Worm (Caenorhabditis elegans): ENCODE results near the gene vit-2.
A peak's percentile ranks its signal among the peaks of the same experiment; 100 is the strongest.

vit-2 gene

DNA sequence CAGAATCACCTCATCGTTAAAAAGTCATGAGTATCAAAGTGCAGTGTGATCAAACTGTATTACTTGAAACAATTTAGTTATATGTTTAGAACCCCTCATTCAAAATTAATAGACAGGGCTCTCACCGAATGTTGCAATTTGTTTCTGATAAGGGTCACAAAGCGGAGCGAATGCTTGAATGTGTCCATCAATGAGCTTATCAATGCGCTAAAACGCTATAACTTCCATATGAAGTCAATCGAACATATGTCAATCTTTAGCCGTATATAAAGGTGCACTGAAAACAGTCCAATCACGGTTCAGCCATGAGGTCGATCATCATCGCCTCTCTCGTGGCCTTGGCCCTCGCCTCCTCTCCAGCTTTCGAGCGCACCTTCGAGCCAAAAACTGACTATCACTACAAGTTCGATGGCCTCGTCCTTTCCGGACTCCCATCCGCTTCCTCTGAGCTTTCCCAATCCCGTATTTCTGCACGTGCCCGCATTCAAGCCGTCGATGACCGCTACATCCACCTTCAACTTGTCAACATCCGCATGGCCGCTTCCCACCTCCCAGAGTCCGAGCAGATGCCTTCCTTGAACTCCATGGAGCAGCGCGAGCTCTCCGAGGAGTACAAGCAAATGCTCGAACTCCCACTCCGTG is at the start of gene vit-2:
Gene vit-2, plus strand, starts transcription at position 305 of the 642 bp plus-strand sequence.
- TF ChIP-seq ztf-23 (GFP tag; IDR thresholded peaks at IDR 0.05) (no peak), tab-1 (GFP tag; IDR thresholded peaks at IDR 0.05) (no peak), cog-1 (tag; optimal IDR thresholded peaks at IDR 0.05) (no peak), ztf-29 (GFP tag; IDR thresholded peaks at IDR 0.05) (no peak), ref-1 (GFP tag; conservative IDR thresholded peaks at IDR 0.05) (no peak), klf-2 (GFP tag; conservative IDR thresholded peaks at IDR 0.05) (no peak), T22C8.4 (GFP tag; IDR thresholded peaks at IDR 0.05) (no peak), med-1 (GFP tag; optimal IDR thresholded peaks at IDR 0.05; ENCODE audit: insufficient read depth) (no peak)

DNA sequence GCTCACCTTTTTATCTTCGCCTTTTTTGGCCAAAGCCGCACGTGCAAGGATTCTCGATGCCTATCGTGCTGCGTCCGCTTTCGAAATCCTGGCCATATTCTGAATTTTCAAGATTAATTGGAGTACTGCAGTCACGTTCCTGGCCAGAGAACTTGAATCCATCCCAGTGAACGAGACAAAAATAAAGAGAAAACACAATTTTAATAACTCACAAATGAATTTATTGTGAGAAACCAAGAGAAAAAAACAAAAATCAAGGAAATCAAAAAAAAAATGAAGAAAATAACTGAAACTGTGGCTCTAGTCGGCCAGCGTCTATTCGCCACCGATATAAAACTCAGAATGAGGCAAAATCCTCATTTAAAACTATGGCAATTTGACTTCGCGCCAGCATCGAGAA is 41.7 kb upstream of the vit-2 start, which contains the start of gene C24H10.4:
Gene C24H10.4, minus strand, starts transcription at position 101 of the 400 bp plus-strand sequence.
- TF ChIP-seq ztf-23 (GFP tag; IDR thresholded peaks at IDR 0.05) (no peak), cog-1 (tag; optimal IDR thresholded peaks at IDR 0.05) (no peak), tab-1 (GFP tag; IDR thresholded peaks at IDR 0.05) (no peak), ztf-29 (GFP tag; IDR thresholded peaks at IDR 0.05) (no peak), flt-1 (GFP tag; IDR thresholded peaks at IDR 0.05) (no peak), med-1 (GFP tag; optimal IDR thresholded peaks at IDR 0.05; ENCODE audit: insufficient read depth) (no peak), T22C8.4 (GFP tag; IDR thresholded peaks at IDR 0.05) (no peak), ref-1 (GFP tag; conservative IDR thresholded peaks at IDR 0.05) (no peak), klf-2 (GFP tag; conservative IDR thresholded peaks at IDR 0.05) (no peak)

DNA sequence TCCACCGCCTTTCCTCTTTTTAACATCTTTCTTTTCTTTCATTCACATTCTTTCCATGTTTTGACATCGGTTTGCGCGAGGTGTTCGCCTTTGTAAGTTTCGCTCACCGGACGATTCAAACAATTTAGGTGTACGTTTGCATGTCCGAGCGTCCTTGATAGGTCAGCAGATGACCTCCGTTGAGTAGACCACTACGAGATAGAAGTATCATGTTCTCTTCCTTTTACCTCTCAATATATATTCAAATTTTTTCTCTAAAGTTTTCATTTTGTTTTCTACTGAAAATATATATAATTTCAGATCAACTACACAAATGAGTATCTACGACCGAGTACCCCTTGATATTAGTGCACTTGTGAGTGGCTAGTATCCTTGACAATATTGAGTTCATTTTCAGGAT is 40.1 kb upstream of the vit-2 start, which contains the start of gene C24H10.3:
Gene C24H10.3, plus strand, starts transcription at position 301 of the 400 bp plus-strand sequence.
- no peak for TF ChIP-seq med-1 (GFP tag; optimal IDR thresholded peaks at IDR 0.05; ENCODE audit: insufficient read depth)
- TF ChIP-seq cog-1 (tag; optimal IDR thresholded peaks at IDR 0.05) = no peak
- TF ChIP-seq klf-2 (GFP tag; conservative IDR thresholded peaks at IDR 0.05) = no peak
- no peak for TF ChIP-seq tab-1 (GFP tag; IDR thresholded peaks at IDR 0.05)
- no peak for TF ChIP-seq flt-1 (GFP tag; IDR thresholded peaks at IDR 0.05)

DNA sequence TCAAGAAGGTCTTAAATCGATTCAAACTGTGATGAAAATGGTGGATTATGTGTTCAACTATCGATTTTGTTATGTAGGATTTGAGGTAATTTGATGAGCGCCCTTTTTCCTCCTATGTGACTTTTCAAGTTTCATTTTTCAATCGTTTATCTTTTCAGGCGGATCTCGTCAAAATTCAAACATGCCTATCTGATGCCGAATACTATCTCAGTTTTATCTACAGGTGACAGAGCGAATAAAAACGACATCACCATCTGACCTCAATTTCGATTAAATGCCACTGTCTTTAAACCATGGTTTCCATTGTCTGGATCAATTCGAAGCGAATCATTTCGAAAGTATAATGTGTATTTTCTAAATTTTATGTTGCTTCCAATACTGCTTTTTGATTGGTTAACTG is 39.1 kb upstream of the vit-2 start:
- TF ChIP-seq ztf-23 (GFP tag; IDR thresholded peaks at IDR 0.05) (no peak), flt-1 (GFP tag; IDR thresholded peaks at IDR 0.05) (no peak), tab-1 (GFP tag; IDR thresholded peaks at IDR 0.05) (no peak), med-1 (GFP tag; optimal IDR thresholded peaks at IDR 0.05; ENCODE audit: insufficient read depth) (no peak), klf-2 (GFP tag; conservative IDR thresholded peaks at IDR 0.05) (no peak), T22C8.4 (GFP tag; IDR thresholded peaks at IDR 0.05) (no peak), ztf-29 (GFP tag; IDR thresholded peaks at IDR 0.05) (no peak), ref-1 (GFP tag; conservative IDR thresholded peaks at IDR 0.05) (no peak), cog-1 (tag; optimal IDR thresholded peaks at IDR 0.05) (no peak)

DNA sequence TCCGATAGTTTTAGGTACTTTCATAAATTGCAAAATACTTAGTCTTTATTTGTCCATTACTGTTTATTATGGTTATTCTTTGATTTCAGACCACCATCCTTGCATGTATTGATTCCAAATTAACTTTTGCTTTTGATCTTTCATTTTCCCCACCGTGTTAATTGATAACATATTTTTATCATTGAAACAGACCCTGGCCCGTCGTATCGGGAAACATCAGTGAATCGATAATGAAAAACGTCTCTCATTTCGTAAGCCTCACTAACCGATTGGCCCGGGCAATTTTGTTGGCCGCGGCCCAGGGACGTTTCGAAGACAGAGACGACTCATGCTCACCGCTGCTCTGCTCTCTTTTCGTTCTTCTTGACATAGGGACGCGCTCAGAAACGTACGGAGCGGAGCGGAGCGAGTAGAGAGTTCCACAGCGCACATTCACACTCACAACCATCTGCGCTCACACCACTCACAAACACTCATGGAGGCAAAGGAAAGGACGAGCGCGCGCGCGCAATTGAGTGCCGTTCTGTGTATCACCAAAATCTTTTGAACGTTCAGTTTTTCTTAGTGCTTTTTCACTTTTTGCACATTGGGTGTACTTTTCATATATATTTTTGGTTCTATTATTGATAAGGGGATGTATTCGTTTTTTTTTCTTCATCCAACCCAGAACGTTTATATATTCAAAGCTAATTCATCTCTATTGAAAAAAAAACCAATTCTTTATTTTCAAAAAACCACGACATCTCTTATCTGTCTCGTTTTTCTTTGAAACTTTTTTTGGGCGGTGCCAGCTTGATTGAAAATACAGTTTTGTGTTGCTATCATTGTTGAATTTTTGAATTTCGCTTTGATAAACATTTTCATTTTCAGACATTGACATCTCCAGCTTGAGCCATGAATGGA is 36.8 kb upstream of the vit-2 start, which contains the start of gene C24H10.2:
Gene C24H10.2, plus strand, starts transcription at position 853 of the 903 bp plus-strand sequence.
- 0 out of 2 replicates have a peak, but pooled peaks have one; percentile 9 for TF ChIP-seq ztf-23 (GFP tag; IDR thresholded peaks at IDR 0.05)
- peak; percentile 58; the same call in 1 of the 2 replicates for TF ChIP-seq flt-1 (GFP tag; IDR thresholded peaks at IDR 0.05)
- TF ChIP-seq tab-1 (GFP tag; IDR thresholded peaks at IDR 0.05) = 0 out of 2 replicates have a peak, but pooled peaks have one; percentile 56
- TF ChIP-seq cog-1 (tag; optimal IDR thresholded peaks at IDR 0.05) = peak; percentile 7
- TF ChIP-seq klf-2 (GFP tag; conservative IDR thresholded peaks at IDR 0.05) = no peak
- no peak for TF ChIP-seq ztf-29 (GFP tag; IDR thresholded peaks at IDR 0.05)

DNA sequence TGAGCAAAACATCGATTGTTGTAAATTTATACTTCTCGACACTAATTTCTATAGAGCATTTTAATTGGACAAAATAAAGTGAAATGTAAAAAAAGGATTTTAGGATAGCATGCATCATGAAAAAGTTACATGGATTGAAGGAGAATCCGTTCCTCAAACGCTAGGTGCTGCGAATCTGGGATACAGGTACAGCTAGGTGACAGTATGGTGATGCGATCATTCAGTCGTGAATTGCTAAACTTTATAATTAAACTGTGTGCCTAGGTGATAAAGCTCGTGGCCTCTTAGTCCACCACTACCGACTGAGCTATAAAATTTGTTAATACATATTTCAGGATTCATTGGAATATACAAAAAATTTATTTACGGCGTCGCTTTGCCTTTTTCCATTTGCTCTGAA is 34.3 kb upstream of the vit-2 start:
- no peak for TF ChIP-seq tab-1 (GFP tag; IDR thresholded peaks at IDR 0.05)
- TF ChIP-seq klf-2 (GFP tag; conservative IDR thresholded peaks at IDR 0.05) = no peak
- no peak for TF ChIP-seq ztf-23 (GFP tag; IDR thresholded peaks at IDR 0.05)
- no peak for TF ChIP-seq cog-1 (tag; optimal IDR thresholded peaks at IDR 0.05)
- no peak for TF ChIP-seq flt-1 (GFP tag; IDR thresholded peaks at IDR 0.05)
- TF ChIP-seq T22C8.4 (GFP tag; IDR thresholded peaks at IDR 0.05) = no peak
- no peak for TF ChIP-seq ref-1 (GFP tag; conservative IDR thresholded peaks at IDR 0.05)
- TF ChIP-seq med-1 (GFP tag; optimal IDR thresholded peaks at IDR 0.05; ENCODE audit: insufficient read depth) = no peak
- no peak for TF ChIP-seq ztf-29 (GFP tag; IDR thresholded peaks at IDR 0.05)

DNA sequence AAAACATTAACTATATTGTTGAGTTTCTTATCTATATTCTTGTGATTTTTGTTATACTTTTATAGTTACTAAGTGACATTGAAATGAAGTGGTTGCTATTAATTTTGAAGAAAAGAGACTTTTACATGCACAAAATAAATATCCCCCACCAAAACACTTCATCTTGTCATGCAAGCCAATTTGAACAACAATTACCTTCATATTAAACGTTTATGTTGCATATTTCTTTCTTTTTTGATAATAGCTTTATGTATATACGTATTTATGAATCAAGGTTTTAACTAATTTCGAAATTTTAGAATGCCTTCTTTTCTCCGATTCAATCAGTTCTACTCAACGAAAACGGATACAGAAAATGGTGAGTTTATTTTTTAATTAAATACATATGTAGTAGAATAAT is 33.0 kb upstream of the vit-2 start, which contains the start of gene clc-7:
Gene clc-7, plus strand, starts transcription at position 301 of the 400 bp plus-strand sequence.
- TF ChIP-seq cog-1 (tag; optimal IDR thresholded peaks at IDR 0.05) = no peak
- TF ChIP-seq ztf-23 (GFP tag; IDR thresholded peaks at IDR 0.05) = no peak
- no peak for TF ChIP-seq klf-2 (GFP tag; conservative IDR thresholded peaks at IDR 0.05)
- no peak for TF ChIP-seq ref-1 (GFP tag; conservative IDR thresholded peaks at IDR 0.05)
- TF ChIP-seq tab-1 (GFP tag; IDR thresholded peaks at IDR 0.05) = no peak

DNA sequence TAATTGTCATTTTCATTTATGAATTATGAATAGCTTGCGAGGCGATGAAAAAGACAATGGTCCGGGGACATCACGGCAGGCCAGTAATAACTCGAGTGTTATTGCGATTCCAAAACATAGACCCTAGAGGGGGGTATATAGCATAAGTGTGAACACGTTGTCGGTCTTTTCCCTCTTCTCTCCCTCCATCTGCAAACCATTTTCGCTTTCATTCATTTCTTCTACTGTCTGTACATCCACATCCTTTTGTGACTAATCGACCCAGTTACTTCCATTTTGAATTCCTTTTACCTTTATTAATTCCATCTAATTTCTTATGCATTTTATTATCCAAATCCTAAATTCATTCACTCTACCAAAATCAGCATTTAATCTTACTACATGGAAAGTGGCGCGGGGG is 29.8 kb upstream of the vit-2 start:
- TF ChIP-seq T22C8.4 (GFP tag; IDR thresholded peaks at IDR 0.05) (no peak), flt-1 (GFP tag; IDR thresholded peaks at IDR 0.05) (no peak), cog-1 (tag; optimal IDR thresholded peaks at IDR 0.05) (peak; percentile 14), med-1 (GFP tag; optimal IDR thresholded peaks at IDR 0.05; ENCODE audit: insufficient read depth) (no peak), ztf-29 (GFP tag; IDR thresholded peaks at IDR 0.05) (no peak)

DNA sequence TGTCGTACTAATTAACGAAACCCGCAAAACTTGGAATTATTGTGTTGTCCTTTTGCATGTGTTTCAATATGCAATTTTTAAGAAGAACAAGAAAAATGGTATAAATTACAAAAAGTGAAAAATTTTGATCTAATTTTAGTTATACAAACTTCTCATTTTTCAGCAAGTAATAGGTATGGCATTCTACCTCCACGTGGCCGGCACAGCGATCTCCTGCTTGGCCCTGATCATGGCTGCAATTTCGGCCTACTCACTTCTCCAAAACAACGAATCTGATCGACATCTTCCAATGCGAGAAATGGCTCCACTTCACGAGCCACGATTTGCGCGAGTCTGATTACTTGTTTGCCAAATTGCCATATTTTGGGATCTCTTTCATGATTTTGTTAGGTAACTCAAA is 26.9 kb upstream of the vit-2 start:
- TF ChIP-seq klf-2 (GFP tag; conservative IDR thresholded peaks at IDR 0.05) = no peak

DNA sequence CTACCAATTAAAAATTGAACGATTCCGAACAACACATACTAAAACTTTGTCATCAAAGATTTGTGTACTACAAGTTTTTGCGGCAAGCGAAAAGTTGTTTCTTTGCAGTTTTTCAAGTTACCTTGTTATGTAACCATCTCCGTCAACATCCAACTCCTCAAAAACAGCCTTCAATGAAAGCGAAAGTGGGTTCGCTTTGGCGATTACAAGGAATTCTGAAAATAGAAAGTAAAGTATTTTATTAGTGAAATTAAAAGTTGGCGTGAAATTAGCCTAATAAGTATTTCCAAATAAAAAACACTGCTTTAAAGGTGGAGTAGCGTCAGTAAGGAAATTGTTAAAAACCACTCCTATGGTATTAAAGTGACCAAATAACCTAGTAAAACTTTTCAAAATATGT is 25.3 kb upstream of the vit-2 start:
- no peak for TF ChIP-seq ref-1 (GFP tag; conservative IDR thresholded peaks at IDR 0.05)
- TF ChIP-seq klf-2 (GFP tag; conservative IDR thresholded peaks at IDR 0.05) = no peak
- TF ChIP-seq tab-1 (GFP tag; IDR thresholded peaks at IDR 0.05) = no peak
- TF ChIP-seq flt-1 (GFP tag; IDR thresholded peaks at IDR 0.05) = no peak
- no peak for TF ChIP-seq med-1 (GFP tag; optimal IDR thresholded peaks at IDR 0.05; ENCODE audit: insufficient read depth)
- TF ChIP-seq ztf-23 (GFP tag; IDR thresholded peaks at IDR 0.05) = no peak
- TF ChIP-seq ztf-29 (GFP tag; IDR thresholded peaks at IDR 0.05) = no peak

Data from whole organism, midembryonic.